Fruit fly (Drosophila melanogaster): Measurements from ENCODE around the gene CG9698.

The CG9698 gene

DNA sequence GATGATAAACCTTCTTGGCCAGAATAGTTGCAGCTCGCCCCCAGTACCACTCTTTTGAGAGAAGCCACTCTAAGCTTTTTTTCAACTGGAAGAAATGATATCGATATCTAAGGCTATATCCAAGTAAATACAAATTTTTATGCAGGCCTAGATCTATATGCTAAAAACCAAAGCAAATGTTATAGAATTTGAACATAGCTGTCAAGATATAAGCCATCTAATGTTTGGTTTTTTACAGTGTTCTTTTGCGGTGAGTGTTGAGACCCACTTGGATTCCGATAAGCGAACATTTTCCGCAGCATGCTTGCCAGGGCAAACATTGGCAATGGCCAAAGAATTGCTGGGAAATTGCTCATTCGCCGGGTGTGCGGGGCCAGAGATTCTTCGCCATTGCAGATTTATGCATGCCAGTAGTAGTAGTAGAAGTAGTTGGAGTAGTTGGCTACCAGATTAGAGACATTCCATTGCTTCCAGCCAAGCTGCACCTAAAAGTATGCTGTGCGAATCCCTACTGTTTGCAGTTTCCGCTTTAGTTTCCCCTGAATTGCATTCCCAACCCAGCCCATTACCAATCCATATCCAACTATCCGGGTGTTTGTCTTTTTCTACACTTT, 14.2 kb downstream of the CG9698 start:
- TF ChIP-seq Med (GFP tag) (peak; percentile 52), Hsf (GFP tag; optimal IDR thresholded peaks at IDR 0.05) (no peak), Six4 (GFP tag; optimal IDR thresholded peaks at IDR 0.05) (no peak), CG12155 (GFP tag; optimal IDR thresholded peaks at IDR 0.05) (no peak), ara (GFP tag; IDR thresholded peaks at IDR 0.05) (no peak), pzg (GFP tag; optimal IDR thresholded peaks at IDR 0.05) (no peak), sens (GFP tag) (peak; percentile 56), CG8478 (optimal IDR thresholded peaks at IDR 0.05) (peak; percentile 24), scrt (GFP tag; optimal IDR thresholded peaks at IDR 0.05) (no peak), grn (GFP tag; optimal IDR thresholded peaks at IDR 0.05) (no peak), CG32532 (GFP tag; IDR thresholded peaks at IDR 0.05) (no peak), kni (GFP tag; optimal IDR thresholded peaks at IDR 0.05) (no peak), ci (GFP tag; IDR thresholded peaks at IDR 0.05) (0 out of 3 replicates have a peak, but pooled peaks have one; percentile 28), zfh2 (GFP tag; optimal IDR thresholded peaks at IDR 0.05) (no peak), lov (optimal IDR thresholded peaks at IDR 0.05) (no peak), lov (GFP tag; IDR thresholded peaks at IDR 0.05) (no peak), CG12236 (GFP tag; optimal IDR thresholded peaks at IDR 0.05) (no peak)

DNA sequence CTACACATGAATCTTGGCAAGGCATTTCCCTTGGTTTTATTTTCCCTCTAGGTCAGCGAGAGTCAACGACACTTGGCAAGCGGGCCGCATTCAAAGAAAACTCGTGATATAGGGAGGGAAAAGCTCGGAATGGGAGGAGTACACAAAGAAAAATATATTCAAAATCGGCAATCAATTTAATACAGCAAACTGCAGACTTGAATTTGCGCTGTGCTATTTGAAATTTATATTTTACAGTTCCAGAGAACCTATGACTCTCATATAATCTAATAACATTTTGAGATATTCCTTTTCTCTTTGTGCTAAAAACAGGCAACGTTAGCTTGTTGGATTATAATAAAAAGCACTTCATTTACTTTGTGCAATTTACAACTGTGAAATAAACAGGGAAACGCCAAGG, 15.0 kb downstream of the CG9698 start:
- no peak for TF ChIP-seq zfh2 (GFP tag; optimal IDR thresholded peaks at IDR 0.05)
- TF ChIP-seq Dip2 (GFP tag; IDR thresholded peaks at IDR 0.05): no peak
- peak; percentile 9 for TF ChIP-seq unpg (GFP tag; optimal IDR thresholded peaks at IDR 0.05)
- no peak for TF ChIP-seq Bgb (GFP tag; IDR thresholded peaks at IDR 0.05; ENCODE audit: partially characterized antibody)
- peak; percentile 20; the same call in 1 of the 2 replicates for TF ChIP-seq vvl (GFP tag; IDR thresholded peaks at IDR 0.05)
- TF ChIP-seq CG6175 (GFP tag; IDR thresholded peaks at IDR 0.05): no peak
- TF ChIP-seq CG11695 (GFP tag; IDR thresholded peaks at IDR 0.05): 0 out of 3 replicates have a peak, but pooled peaks have one; percentile 10
- TF ChIP-seq sug (tag; optimal IDR thresholded peaks at IDR 0.05): no peak
- no peak for TF ChIP-seq Chrac-16 (GFP tag; optimal IDR thresholded peaks at IDR 0.05)
- TF ChIP-seq Gug (GFP tag; IDR thresholded peaks at IDR 0.05): no peak
- TF ChIP-seq lmd (GFP tag; IDR thresholded peaks at IDR 0.05): 0 out of 2 replicates have a peak, but pooled peaks have one; percentile 19
- TF ChIP-seq cwo (GFP tag; optimal IDR thresholded peaks at IDR 0.05): no peak
- TF ChIP-seq CG30403 (GFP tag; optimal IDR thresholded peaks at IDR 0.05): no peak
- no peak for TF ChIP-seq CG13287 (GFP tag; IDR thresholded peaks at IDR 0.05; ENCODE audit: partially characterized antibody)
- TF ChIP-seq sd (tag; optimal IDR thresholded peaks at IDR 0.05): no peak
- peak in 1 of 2 experiments; percentile 29 for TF ChIP-seq bsh (GFP tag; optimal IDR thresholded peaks at IDR 0.05)
- TF ChIP-seq ara (GFP tag; IDR thresholded peaks at IDR 0.05): no peak
- no peak for TF ChIP-seq CG9797 (GFP tag; optimal IDR thresholded peaks at IDR 0.05)
- TF ChIP-seq Six4 (GFP tag; optimal IDR thresholded peaks at IDR 0.05): no peak
- TF ChIP-seq slp2 (GFP tag; optimal IDR thresholded peaks at IDR 0.05): no peak
- TF ChIP-seq CG1233 (GFP tag; optimal IDR thresholded peaks at IDR 0.05): no peak
- TF ChIP-seq CG6813 (GFP tag; optimal IDR thresholded peaks at IDR 0.05): no peak
- TF ChIP-seq Med (GFP tag): peak; percentile 48
- TF ChIP-seq CG43689 (GFP tag; IDR thresholded peaks at IDR 0.05): no peak
- TF ChIP-seq CG15011 (GFP tag; optimal IDR thresholded peaks at IDR 0.05): no peak
- TF ChIP-seq trh (GFP tag; optimal IDR thresholded peaks at IDR 0.05): no peak
- no peak for TF ChIP-seq CG2116 (GFP tag; optimal IDR thresholded peaks at IDR 0.05)
- no peak for TF ChIP-seq br (optimal IDR thresholded peaks at IDR 0.05)
- TF ChIP-seq repo (GFP tag; optimal IDR thresholded peaks at IDR 0.05): no peak
- TF ChIP-seq Abd-B (GFP tag; optimal IDR thresholded peaks at IDR 0.05): no peak
- TF ChIP-seq CTCF (GFP tag; optimal IDR thresholded peaks at IDR 0.05): no peak
- no peak for TF ChIP-seq z (GFP tag; IDR thresholded peaks at IDR 0.05)
- no peak for TF ChIP-seq CG34224 (GFP tag; IDR thresholded peaks at IDR 0.05; ENCODE audit: partially characterized antibody)
- peak; percentile 9 for TF ChIP-seq lab (GFP tag; optimal IDR thresholded peaks at IDR 0.05)
- no peak for TF ChIP-seq NK7.1 (GFP tag; optimal IDR thresholded peaks at IDR 0.05)
- no peak for TF ChIP-seq HLH3B (GFP tag; IDR thresholded peaks at IDR 0.05)
- no peak for TF ChIP-seq sob (GFP tag; IDR thresholded peaks at IDR 0.05)
- TF ChIP-seq CG10267 (tag; optimal IDR thresholded peaks at IDR 0.05): no peak

All from whole organism, embryonic.